Worm (Caenorhabditis elegans): ENCODE measurements around the gene srd-8.

srd-8 gene

ce11 chrIV:5649073-5649583, 3.7 kb upstream of the srd-8 start, which contains the start of gene csn-5:
TSS of gene csn-5 (plus strand) at chrIV:5649533.
- TF ChIP-seq ceh-82 (tag; optimal IDR thresholded peaks at IDR 0.05), result no peak
- peak; percentile 92 for TF ChIP-seq Y48G9A.11 (GFP tag; IDR thresholded peaks at IDR 0.05)
- no peak for TF ChIP-seq daf-12 (tag; optimal IDR thresholded peaks at IDR 0.05)
- TF ChIP-seq ceh-20 (GFP tag; IDR thresholded peaks at IDR 0.05), result no peak
- TF ChIP-seq ceh-32 (tag; optimal IDR thresholded peaks at IDR 0.05; ENCODE audit: poor library complexity), result no peak
- no peak for TF ChIP-seq snpc-1.2 (GFP tag; IDR thresholded peaks at IDR 0.05)
- no peak for TF ChIP-seq nhr-28 (tag; optimal IDR thresholded peaks at IDR 0.05)
- no peak for TF ChIP-seq F37D6.2 (tag; optimal IDR thresholded peaks at IDR 0.05)
- no peak for TF ChIP-seq sdz-12 (GFP tag; optimal IDR thresholded peaks at IDR 0.05)
- TF ChIP-seq ces-1 (GFP tag; optimal IDR thresholded peaks at IDR 0.05), result no peak
- peak; percentile 64 for TF ChIP-seq R02D3.7 (tag; optimal IDR thresholded peaks at IDR 0.05)
- peak; percentile 12 for TF ChIP-seq dpl-1 (GFP tag; optimal IDR thresholded peaks at IDR 0.05)
- TF ChIP-seq madf-9 (GFP tag; conservative IDR thresholded peaks at IDR 0.05), result no peak
- no peak for TF ChIP-seq F26F4.8 (GFP tag; conservative IDR thresholded peaks at IDR 0.05)
- no peak for TF ChIP-seq daf-16 (GFP tag; optimal IDR thresholded peaks at IDR 0.05)
- TF ChIP-seq daf-16 (tag; optimal IDR thresholded peaks at IDR 0.05), result peak; percentile 59
- no peak for TF ChIP-seq mxl-2 (GFP tag; conservative IDR thresholded peaks at IDR 0.05)
- no peak for TF ChIP-seq aly-2 (tag; optimal IDR thresholded peaks at IDR 0.05)
- no peak for TF ChIP-seq fos-1 (tag; optimal IDR thresholded peaks at IDR 0.05)
- no peak for TF ChIP-seq zag-1 (tag; optimal IDR thresholded peaks at IDR 0.05)
- TF ChIP-seq hlh-30 (tag; optimal IDR thresholded peaks at IDR 0.05; ENCODE audit: insufficient read depth), result peak; percentile 19
- no peak for TF ChIP-seq lin-13 (GFP tag; optimal IDR thresholded peaks at IDR 0.05)
- TF ChIP-seq F44E2.7 (GFP tag; IDR thresholded peaks at IDR 0.05), result no peak
- TF ChIP-seq T20F7.1 (GFP tag; optimal IDR thresholded peaks at IDR 0.05), result peak; percentile 93

ce11 chrIV:5635551-5635950, 9.9 kb downstream of the srd-8 start, which contains the start of gene srd-13:
TSS of gene srd-13 (minus strand) at chrIV:5635651.
- TF ChIP-seq daf-19 (GFP tag; conservative IDR thresholded peaks at IDR 0.05) (no peak), nhr-25 (tag; optimal IDR thresholded peaks at IDR 0.05; ENCODE audit: borderline replicate concordance, insufficient read depth) (no peak), F49E8.2 (tag; optimal IDR thresholded peaks at IDR 0.05; ENCODE audit: borderline replicate concordance) (no peak), zfp-3 (GFP tag; conservative IDR thresholded peaks at IDR 0.05) (no peak), unc-39 (tag; optimal IDR thresholded peaks at IDR 0.05) (no peak), lin-29 (GFP tag; IDR thresholded peaks at IDR 0.05) (no peak), egl-27 (tag; optimal IDR thresholded peaks at IDR 0.05) (no peak), nhr-77 (tag; optimal IDR thresholded peaks at IDR 0.05) (no peak), spr-1 (tag; optimal IDR thresholded peaks at IDR 0.05) (no peak), mxl-3 (GFP tag; optimal IDR thresholded peaks at IDR 0.05) (no peak), dpl-1 (GFP tag; optimal IDR thresholded peaks at IDR 0.05) (no peak), spr-3 (GFP tag; optimal IDR thresholded peaks at IDR 0.05) (no peak), snpc-1.2 (GFP tag; IDR thresholded peaks at IDR 0.05) (no peak), vab-7 (GFP tag; IDR thresholded peaks at IDR 0.05) (no peak)

ce11 chrIV:5632536-5632935, 12.9 kb downstream of the srd-8 start:
- TF ChIP-seq snpc-1.2 (GFP tag; IDR thresholded peaks at IDR 0.05), result no peak
- TF ChIP-seq unc-62 (GFP tag; optimal IDR thresholded peaks at IDR 0.05 in 1 of 2), result peak in 1 of 2 experiments; percentile 96
- TF ChIP-seq unc-62 (tag; optimal IDR thresholded peaks at IDR 0.05), result no peak

Data from whole organism, L4 larva.